Worm (Caenorhabditis elegans) whole organism, midembryonic: ENCODE measurements around the gene F35F10.13.

ENCODE experiments used
- T22C8.4 ChIP-seq: fragments of 200-800 bp; sonication (Bioruptor generic); IDR thresholded peaks from 2 replicates; pipeline ENCODE4 v1.3.6; 2022; ENCODE audit warnings: missing genetic modification characterization, missing compliant biosample characterization
- cog-1 ChIP-seq: sonication (generic microtip); optimal IDR thresholded peaks from 2 replicates; lab custom pipeline; 2016; ENCODE audit warnings: missing genetic modification characterization, missing compliant biosample characterization
- flt-1 ChIP-seq: fragments of 200-800 bp; sonication (Bioruptor generic); IDR thresholded peaks from 2 replicates; pipeline ENCODE4 v1.3.6; 2022; ENCODE audit warnings: missing genetic modification characterization, missing compliant biosample characterization
- klf-2 ChIP-seq: fragments of 200-800 bp; sonication (Bioruptor generic); conservative IDR thresholded peaks from 2 replicates; pipeline ENCODE4 v1.3.6; 2022; ENCODE audit warnings: missing genetic modification reagents, missing genetic modification characterization, missing compliant biosample characterization
- med-1 ChIP-seq: sonication (generic microtip); optimal IDR thresholded peaks from 2 replicates; lab custom pipeline; 2017; ENCODE audit warnings: missing genetic modification characterization, mild to moderate bottlenecking, missing compliant biosample characterization, antibody characterized with exemption, missing genetic modification reagents; ENCODE audit not compliant: insufficient read depth
- ref-1 ChIP-seq: fragments of 200-800 bp; sonication (Bioruptor generic); conservative IDR thresholded peaks from 2 replicates; pipeline ENCODE4 v1.3.6; 2022; ENCODE audit warnings: missing genetic modification reagents, missing genetic modification characterization, missing compliant biosample characterization
- tab-1 ChIP-seq: fragments of 200-800 bp; sonication (Bioruptor generic); IDR thresholded peaks from 2 replicates; pipeline ENCODE4 v1.3.6; 2022; ENCODE audit warnings: missing genetic modification characterization, missing compliant biosample characterization
- ztf-23 ChIP-seq: fragments of 200-800 bp; sonication (Bioruptor generic); IDR thresholded peaks from 2 replicates; pipeline ENCODE4 v1.3.6; 2022; ENCODE audit warnings: missing genetic modification reagents, missing genetic modification characterization, missing compliant biosample characterization
- ztf-29 ChIP-seq: fragments of 200-800 bp; sonication (Bioruptor generic); IDR thresholded peaks from 2 replicates; pipeline ENCODE4 v1.3.6; 2022; ENCODE audit warnings: missing genetic modification reagents, missing genetic modification characterization, missing compliant biosample characterization

The F35F10.13 gene

DNA sequence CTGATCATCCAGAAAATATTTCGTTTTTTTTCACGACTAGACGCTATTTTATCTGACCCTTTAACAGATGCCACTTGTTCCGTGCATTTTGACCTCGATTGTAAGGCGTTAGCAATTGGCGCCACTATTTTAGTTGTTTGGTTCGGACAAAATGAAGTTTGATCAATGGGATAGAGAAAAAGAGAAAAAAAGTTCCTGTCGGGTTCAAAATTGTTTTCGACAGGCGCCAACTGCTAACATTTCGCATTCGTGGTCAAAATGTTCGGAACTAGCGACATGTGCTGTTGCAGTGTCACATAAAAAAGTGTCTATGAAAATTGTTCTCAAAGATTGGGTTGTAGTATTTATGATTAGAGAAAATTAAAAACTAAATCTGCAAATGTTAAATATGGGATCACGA lies 28.6 kb upstream of the F35F10.13 start:
- no peak for TF ChIP-seq med-1 (GFP tag; lab: Kevin White, UChicago)
- no peak for TF ChIP-seq ztf-23 (GFP tag; lab: Robert Waterston, UW)
- TF ChIP-seq klf-2: no peak
- TF ChIP-seq T22C8.4 (GFP tag; lab: Robert Waterston, UW): no peak
- TF ChIP-seq cog-1 (tag; lab: Kevin White, UChicago): no peak
- no peak for TF ChIP-seq ztf-29
- TF ChIP-seq tab-1 (GFP tag; lab: Robert Waterston, UW): no peak
- no peak for TF ChIP-seq ref-1 (GFP tag; lab: Robert Waterston, UW)
- TF ChIP-seq flt-1 (GFP tag; lab: Robert Waterston, UW): no peak

- TF ChIP-seq flt-1 (GFP tag; lab: Robert Waterston, UW): no peak
- no peak for TF ChIP-seq med-1 (GFP tag; lab: Kevin White, UChicago)
- no peak for TF ChIP-seq cog-1 (tag; lab: Kevin White, UChicago)
- TF ChIP-seq ztf-29: no peak
- no peak for TF ChIP-seq T22C8.4 (GFP tag; lab: Robert Waterston, UW)
- TF ChIP-seq ref-1 (GFP tag; lab: Robert Waterston, UW): no peak
- no peak for TF ChIP-seq klf-2
- no peak for TF ChIP-seq ztf-23 (GFP tag; lab: Robert Waterston, UW)
- no peak for TF ChIP-seq tab-1 (GFP tag; lab: Robert Waterston, UW)
Measured at ce11 chrV:3346434-3347019, 27.7 kb upstream of the F35F10.13 start, which contains the start of gene fbxa-65. fbxa-65 (minus strand) TSS chrV:3346484.

ce11 chrV:3344001-3344400 lies 25.1 kb upstream of the F35F10.13 start:
- TF ChIP-seq med-1 (GFP tag; lab: Kevin White, UChicago) (no peak), tab-1 (GFP tag; lab: Robert Waterston, UW) (no peak), T22C8.4 (GFP tag; lab: Robert Waterston, UW) (no peak), ref-1 (GFP tag; lab: Robert Waterston, UW) (no peak), ztf-29 (no peak), cog-1 (tag; lab: Kevin White, UChicago) (no peak), ztf-23 (GFP tag; lab: Robert Waterston, UW) (no peak), klf-2 (no peak), flt-1 (GFP tag; lab: Robert Waterston, UW) (no peak)

DNA sequence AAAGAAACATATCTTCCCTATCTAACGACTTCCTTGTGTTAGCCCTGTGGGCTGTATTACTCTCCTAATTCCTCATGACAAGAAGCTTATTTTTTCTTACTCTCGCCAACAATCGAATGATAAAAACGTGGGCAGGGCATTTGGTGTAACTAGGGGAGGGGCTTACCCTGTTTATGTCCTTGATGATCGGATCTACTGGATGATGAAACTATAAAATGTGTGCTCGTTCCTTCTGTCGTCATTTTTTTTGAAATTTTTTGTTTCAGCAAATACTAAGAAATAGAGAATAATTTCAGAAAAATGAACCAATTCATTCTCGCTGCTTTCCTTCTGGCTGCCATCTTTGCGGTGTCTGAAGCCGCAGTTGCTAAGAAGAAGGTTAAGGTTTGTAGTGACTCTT lies 23.6 kb upstream of the F35F10.13 start, which contains the start of gene C17B7.3:
C17B7.3 (plus strand) TSS at position 301 of the 400 bp plus-strand sequence.
- TF ChIP-seq tab-1 (GFP tag; lab: Robert Waterston, UW) (no peak), ztf-29 (no peak), klf-2 (no peak), ztf-23 (GFP tag; lab: Robert Waterston, UW) (no peak), cog-1 (tag; lab: Kevin White, UChicago) (no peak), med-1 (GFP tag; lab: Kevin White, UChicago) (no peak), ref-1 (GFP tag; lab: Robert Waterston, UW) (no peak), flt-1 (GFP tag; lab: Robert Waterston, UW) (no peak), T22C8.4 (GFP tag; lab: Robert Waterston, UW) (no peak)

- TF ChIP-seq med-1 (GFP tag; lab: Kevin White, UChicago) (no peak), ztf-29 (no peak), ztf-23 (GFP tag; lab: Robert Waterston, UW) (no peak), flt-1 (GFP tag; lab: Robert Waterston, UW) (no peak), T22C8.4 (GFP tag; lab: Robert Waterston, UW) (no peak), ref-1 (GFP tag; lab: Robert Waterston, UW) (no peak), cog-1 (tag; lab: Kevin White, UChicago) (no peak)
Measured at ce11 chrV:3341906-3342305, 23.0 kb upstream of the F35F10.13 start, which contains the start of gene C17B7.10. C17B7.10 (minus strand) TSS chrV:3342006.

DNA sequence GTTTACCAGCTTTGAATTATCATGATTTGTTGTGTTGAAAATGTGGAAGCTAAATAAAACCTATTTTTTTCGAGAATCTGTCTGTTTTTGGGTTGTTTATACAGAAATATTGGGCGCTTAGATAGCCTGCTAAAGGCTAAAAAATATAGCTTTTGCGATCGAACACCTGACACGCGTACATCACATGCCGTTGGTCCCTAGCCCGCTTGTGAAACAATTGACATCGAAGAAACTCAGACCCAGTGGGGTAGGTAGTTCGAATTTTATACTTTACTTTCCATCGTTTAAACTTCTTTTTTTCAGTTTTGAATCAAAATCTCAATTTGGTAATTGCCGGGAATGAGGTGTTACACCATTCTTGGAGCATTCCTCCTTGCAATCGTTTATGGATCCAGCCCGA lies 20.1 kb upstream of the F35F10.13 start, which contains the start of gene C17B7.4:
C17B7.4 (plus strand) TSS at position 301 of the 400 bp plus-strand sequence.
- no peak for TF ChIP-seq ztf-29
- TF ChIP-seq T22C8.4 (GFP tag; lab: Robert Waterston, UW): no peak
- TF ChIP-seq klf-2: no peak
- TF ChIP-seq tab-1 (GFP tag; lab: Robert Waterston, UW): no peak
- no peak for TF ChIP-seq ztf-23 (GFP tag; lab: Robert Waterston, UW)
- TF ChIP-seq flt-1 (GFP tag; lab: Robert Waterston, UW): no peak
- TF ChIP-seq ref-1 (GFP tag; lab: Robert Waterston, UW): no peak
- TF ChIP-seq med-1 (GFP tag; lab: Kevin White, UChicago): no peak
- no peak for TF ChIP-seq cog-1 (tag; lab: Kevin White, UChicago)

ce11 chrV:3333334-3333733 lies 14.5 kb upstream of the F35F10.13 start, which contains the start of gene C17B7.5:
C17B7.5 (plus strand) TSS chrV:3333634.
- TF ChIP-seq klf-2 (no peak), T22C8.4 (GFP tag; lab: Robert Waterston, UW) (no peak), flt-1 (GFP tag; lab: Robert Waterston, UW) (no peak), ref-1 (GFP tag; lab: Robert Waterston, UW) (no peak), med-1 (GFP tag; lab: Kevin White, UChicago) (no peak)

DNA sequence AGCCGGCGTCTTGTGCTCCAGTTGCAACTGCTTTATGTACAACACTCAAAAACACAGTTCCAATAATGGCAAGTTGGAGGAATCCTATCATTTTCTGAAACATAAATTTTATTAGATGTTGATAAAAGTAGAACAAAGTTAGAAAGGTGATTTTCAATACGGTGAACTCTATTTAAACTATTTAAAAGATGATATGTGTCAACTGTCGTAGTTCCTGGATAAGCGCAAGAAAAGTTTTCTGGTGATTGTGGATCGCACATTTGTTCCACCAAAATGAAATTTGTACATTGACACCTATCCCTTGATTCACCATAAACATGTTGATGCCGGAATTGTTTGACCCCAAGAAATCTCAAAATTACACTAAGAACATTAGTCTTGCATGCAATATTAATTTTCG lies 13.1 kb upstream of the F35F10.13 start, which contains the start of gene C17B7.9:
C17B7.9 (minus strand) TSS at position 101 of the 400 bp plus-strand sequence.
- TF ChIP-seq ref-1 (GFP tag; lab: Robert Waterston, UW) (no peak), T22C8.4 (GFP tag; lab: Robert Waterston, UW) (no peak), ztf-29 (no peak), med-1 (GFP tag; lab: Kevin White, UChicago) (no peak), cog-1 (tag; lab: Kevin White, UChicago) (no peak), ztf-23 (GFP tag; lab: Robert Waterston, UW) (no peak), tab-1 (GFP tag; lab: Robert Waterston, UW) (no peak), flt-1 (GFP tag; lab: Robert Waterston, UW) (no peak), klf-2 (no peak)

ce11 chrV:3324178-3324577 lies 5.3 kb upstream of the F35F10.13 start, which contains the start of gene C17B7.8:
C17B7.8 (minus strand) TSS chrV:3324278.
- no peak for TF ChIP-seq T22C8.4 (GFP tag; lab: Robert Waterston, UW)
- no peak for TF ChIP-seq ztf-23 (GFP tag; lab: Robert Waterston, UW)
- TF ChIP-seq ztf-29: no peak
- no peak for TF ChIP-seq klf-2
- no peak for TF ChIP-seq med-1 (GFP tag; lab: Kevin White, UChicago)
- no peak for TF ChIP-seq tab-1 (GFP tag; lab: Robert Waterston, UW)
- no peak for TF ChIP-seq cog-1 (tag; lab: Kevin White, UChicago)
- TF ChIP-seq flt-1 (GFP tag; lab: Robert Waterston, UW): no peak
- TF ChIP-seq ref-1 (GFP tag; lab: Robert Waterston, UW): no peak
